Worm (Caenorhabditis elegans) whole organism, midembryonic: ENCODE data around the gene clec-126.

Experiments
- T22C8.4 ChIP-seq: fragments of 200-800 bp; sonication (Bioruptor generic); IDR thresholded peaks from 2 replicates; pipeline ENCODE4 v1.3.6; 2022; ENCODE audit warnings: missing genetic modification characterization, missing compliant biosample characterization
- cog-1 ChIP-seq: sonication (generic microtip); optimal IDR thresholded peaks from 2 replicates; lab custom pipeline; 2016; ENCODE audit warnings: missing genetic modification characterization, missing compliant biosample characterization
- flt-1 ChIP-seq: fragments of 200-800 bp; sonication (Bioruptor generic); IDR thresholded peaks from 2 replicates; pipeline ENCODE4 v1.3.6; 2022; ENCODE audit warnings: missing genetic modification characterization, missing compliant biosample characterization
- klf-2 ChIP-seq: fragments of 200-800 bp; sonication (Bioruptor generic); conservative IDR thresholded peaks from 2 replicates; pipeline ENCODE4 v1.3.6; 2022; ENCODE audit warnings: missing genetic modification reagents, missing genetic modification characterization, missing compliant biosample characterization
- med-1 ChIP-seq: sonication (generic microtip); optimal IDR thresholded peaks from 2 replicates; lab custom pipeline; 2017; ENCODE audit warnings: missing genetic modification characterization, mild to moderate bottlenecking, missing compliant biosample characterization, antibody characterized with exemption, missing genetic modification reagents; ENCODE audit not compliant: insufficient read depth
- ref-1 ChIP-seq: fragments of 200-800 bp; sonication (Bioruptor generic); conservative IDR thresholded peaks from 2 replicates; pipeline ENCODE4 v1.3.6; 2022; ENCODE audit warnings: missing genetic modification reagents, missing genetic modification characterization, missing compliant biosample characterization
- ztf-23 ChIP-seq: fragments of 200-800 bp; sonication (Bioruptor generic); IDR thresholded peaks from 2 replicates; pipeline ENCODE4 v1.3.6; 2022; ENCODE audit warnings: missing genetic modification reagents, missing genetic modification characterization, missing compliant biosample characterization
- ztf-29 ChIP-seq: fragments of 200-800 bp; sonication (Bioruptor generic); IDR thresholded peaks from 2 replicates; pipeline ENCODE4 v1.3.6; 2022; ENCODE audit warnings: missing genetic modification reagents, missing genetic modification characterization, missing compliant biosample characterization

ce11 chrII:3504717-3505116 is 14.6 kb upstream of the clec-126 start, which contains the start of gene cyh-1:
- no peak for TF ChIP-seq T22C8.4 (GFP tag; lab: Robert Waterston, UW)
- no peak for TF ChIP-seq klf-2 (GFP tag; lab: Robert Waterston, UW)
- TF ChIP-seq ref-1 (GFP tag; lab: Robert Waterston, UW), result no peak
- TF ChIP-seq ztf-23, result no peak
- no peak for TF ChIP-seq med-1 (GFP tag; lab: Kevin White, UChicago)
- TF ChIP-seq ztf-29 (GFP tag; lab: Robert Waterston, UW), result no peak
- no peak for TF ChIP-seq flt-1 (GFP tag; lab: Robert Waterston, UW)
- TF ChIP-seq cog-1 (tag; lab: Kevin White, UChicago), result no peak
